Worm (Caenorhabditis elegans) whole organism, late embryonic: Measurements from ENCODE around the gene Y105C5B.8.
A peak's percentile ranks its signal among the peaks of the same experiment; 100 is the strongest.

Source experiments
- C08G9.2 ChIP-seq: sonication (generic microtip); optimal IDR thresholded peaks from 2 replicates; lab custom pipeline; 2016; ENCODE audit warnings: mild to moderate bottlenecking, missing genetic modification characterization, moderate library complexity, missing compliant biosample characterization
- F13H6.1 ChIP-seq: sonication (generic microtip); optimal IDR thresholded peaks from 2 replicates; lab custom pipeline; 2016; ENCODE audit warnings: missing genetic modification characterization, missing compliant biosample characterization
- K09A11.1 ChIP-seq: sonication (generic microtip); optimal IDR thresholded peaks from 2 replicates; lab custom pipeline; 2017; ENCODE audit warnings: antibody characterized with exemption, mild to moderate bottlenecking, missing genetic modification characterization, missing compliant biosample characterization; ENCODE audit not compliant: insufficient read depth
- T23F11.4 ChIP-seq: fragments of 200-800 bp; sonication (Bioruptor generic); optimal IDR thresholded peaks from 2 replicates; lab custom pipeline; 2018; ENCODE audit warnings: mild to moderate bottlenecking, missing genetic modification characterization, missing compliant biosample characterization
- ahr-1 ChIP-seq: sonication (generic microtip); optimal IDR thresholded peaks from 2 replicates; lab custom pipeline; 2016; ENCODE audit warnings: missing genetic modification characterization, missing compliant biosample characterization
- ama-1 ChIP-seq: fragments of 150-350 bp; optimal IDR thresholded peaks from 2 replicates; lab custom pipeline; 2014
- ceh-14 ChIP-seq: sonication (generic microtip); optimal IDR thresholded peaks from 2 replicates; lab custom pipeline; 2016; ENCODE audit warnings: missing genotype, missing genetic modification characterization, missing compliant biosample characterization
- ceh-22 ChIP-seq: sonication (generic microtip); optimal IDR thresholded peaks from 2 replicates; lab custom pipeline; 2017; ENCODE audit warnings: missing biosample characterization, missing genetic modification characterization
- ceh-30 ChIP-seq: fragments of 150-350 bp; optimal IDR thresholded peaks from 2 replicates; lab custom pipeline; 2014; ENCODE audit warnings: missing biosample characterization, missing genetic modification characterization
- ceh-34 ChIP-seq: sonication (generic microtip); optimal IDR thresholded peaks from 2 replicates; lab custom pipeline; 2016; ENCODE audit warnings: mild to moderate bottlenecking, missing genetic modification characterization, missing compliant biosample characterization
- ceh-45 ChIP-seq: fragments of 200-800 bp; sonication (Bioruptor generic); IDR thresholded peaks from 2 replicates; pipeline ENCODE4 v1.3.6; 2022; ENCODE audit warnings: missing genetic modification reagents, missing genetic modification characterization, missing compliant biosample characterization
- ceh-48 ChIP-seq: sonication (generic microtip); optimal IDR thresholded peaks from 2 replicates; lab custom pipeline; 2016; ENCODE audit warnings: missing genetic modification characterization, inconsistent platforms, missing compliant biosample characterization
- ceh-6 ChIP-seq: fragments of 200-800 bp; sonication (Bioruptor generic); optimal IDR thresholded peaks from 2 replicates; lab custom pipeline; 2018; ENCODE audit warnings: mild to moderate bottlenecking, missing genetic modification characterization, missing compliant biosample characterization
- ceh-9 ChIP-seq: sonication (generic microtip); optimal IDR thresholded peaks from 2 replicates; lab custom pipeline; 2016; ENCODE audit warnings: mild to moderate bottlenecking, missing genetic modification characterization, inconsistent platforms, missing compliant biosample characterization
- che-1 ChIP-seq: sonication (generic microtip); optimal IDR thresholded peaks from 2 replicates; lab custom pipeline; 2016; ENCODE audit warnings: mild to moderate bottlenecking, missing genetic modification characterization, missing compliant biosample characterization
- elt-2 ChIP-seq: sonication (generic microtip); optimal IDR thresholded peaks from 2 replicates; lab custom pipeline; 2016; ENCODE audit warnings: missing genetic modification reagents, missing genetic modification characterization, missing compliant biosample characterization
- elt-4 ChIP-seq: sonication (generic microtip); optimal IDR thresholded peaks from 2 replicates; lab custom pipeline; 2016; ENCODE audit warnings: missing genetic modification characterization, missing compliant biosample characterization
- ets-4 ChIP-seq: sonication (generic microtip); optimal IDR thresholded peaks from 2 replicates; lab custom pipeline; 2016; ENCODE audit warnings: missing genetic modification characterization, missing compliant biosample characterization
- fax-1 ChIP-seq: sonication (generic microtip); optimal IDR thresholded peaks from 2 replicates; lab custom pipeline; 2016; ENCODE audit warnings: missing genotype, missing genetic modification characterization, missing compliant biosample characterization
- fkh-6 ChIP-seq: sonication (generic microtip); optimal IDR thresholded peaks from 2 replicates; lab custom pipeline; 2016; ENCODE audit warnings: missing genetic modification characterization, missing compliant biosample characterization
- hlh-13 ChIP-seq: fragments of 200-800 bp; sonication (Bioruptor generic); optimal IDR thresholded peaks from 2 replicates; lab custom pipeline; 2018; ENCODE audit warnings: mild to moderate bottlenecking, missing genetic modification characterization, missing compliant biosample characterization
- hlh-30 ChIP-seq: sonication (generic microtip); optimal IDR thresholded peaks from 2 replicates; lab custom pipeline; 2017; ENCODE audit warnings: antibody characterized with exemption, missing genetic modification characterization, missing compliant biosample characterization; ENCODE audit not compliant: insufficient read depth
- hlh-8 ChIP-seq: sonication (generic microtip); optimal IDR thresholded peaks from 2 replicates; lab custom pipeline; 2016; ENCODE audit warnings: missing genotype, missing genetic modification characterization, missing compliant biosample characterization
- mec-3 ChIP-seq: sonication (generic microtip); optimal IDR thresholded peaks from 2 replicates; lab custom pipeline; 2016; ENCODE audit warnings: borderline replicate concordance, missing genetic modification characterization, missing compliant biosample characterization
- nhr-11 ChIP-seq: fragments of 150-350 bp; optimal IDR thresholded peaks from 2 replicates; lab custom pipeline; 2014; ENCODE audit warnings: missing biosample characterization, missing genetic modification characterization
- npax-4 ChIP-seq: sonication (generic microtip); optimal IDR thresholded peaks from 2 replicates; lab custom pipeline; 2016; ENCODE audit warnings: missing genetic modification characterization, missing compliant biosample characterization
- odd-2 ChIP-seq: sonication (generic microtip); optimal IDR thresholded peaks from 2 replicates; lab custom pipeline; 2017; ENCODE audit warnings: antibody characterized with exemption, mild to moderate bottlenecking, missing genetic modification characterization, missing compliant biosample characterization
- pat-9 ChIP-seq: fragments of 200-800 bp; sonication (Bioruptor generic); optimal IDR thresholded peaks from 2 replicates; lab custom pipeline; 2018; ENCODE audit warnings: mild to moderate bottlenecking, missing genetic modification characterization, moderate library complexity, missing compliant biosample characterization
- pax-1 ChIP-seq: fragments of 150-350 bp; optimal IDR thresholded peaks from 2 replicates; lab custom pipeline; 2014; ENCODE audit warnings: missing biosample characterization, missing genetic modification characterization
- pha-2 ChIP-seq: sonication (generic microtip); optimal IDR thresholded peaks from 2 replicates; lab custom pipeline; 2017; ENCODE audit warnings: mild to moderate bottlenecking, missing genetic modification characterization, missing compliant biosample characterization
- pha-4 ChIP-seq: fragments of 150-350 bp; optimal IDR thresholded peaks from 2 replicates; lab custom pipeline; 2018; ENCODE audit warnings: missing biosample characterization, missing genetic modification reagents, missing genetic modification characterization
- pqm-1 ChIP-seq: sonication (generic microtip); optimal IDR thresholded peaks from 2 replicates; lab custom pipeline; 2016; ENCODE audit warnings: missing genetic modification characterization, missing compliant biosample characterization
- ref-2 ChIP-seq: sonication (generic microtip); optimal IDR thresholded peaks from 2 replicates; lab custom pipeline; 2016; ENCODE audit warnings: missing genetic modification characterization, missing compliant biosample characterization
- syd-9 ChIP-seq: sonication (generic microtip); optimal IDR thresholded peaks from 2 replicates; lab custom pipeline; 2016; ENCODE audit warnings: mild to moderate bottlenecking, missing genetic modification characterization, moderate library complexity, missing compliant biosample characterization
- tbx-7 ChIP-seq: sonication (generic microtip); optimal IDR thresholded peaks from 2 replicates; lab custom pipeline; 2016; ENCODE audit warnings: missing genotype, missing genetic modification characterization, missing compliant biosample characterization
- ttx-3 ChIP-seq: sonication (generic microtip); optimal IDR thresholded peaks from 2 replicates; lab custom pipeline; 2016; ENCODE audit warnings: missing genetic modification reagents, missing genetic modification characterization, missing compliant biosample characterization
- unc-3 ChIP-seq, 2 experiments: fragments of 200-800 bp in 1 of 2; sonication (Bioruptor generic) in 1 of 2; sonication (generic microtip) in 1 of 2; conservative IDR thresholded peaks in 1 of 2; optimal IDR thresholded peaks in 1 of 2; 2 replicates each; pipeline versions ENCODE4 v1.3.6 to Lab custom; 2016 to 2022; ENCODE audit warnings: missing compliant biosample characterization in 2 of 2, missing genetic modification characterization in 2 of 2, missing genetic modification reagents in 1 of 2
- unc-42 ChIP-seq: sonication (generic microtip); optimal IDR thresholded peaks from 2 replicates; lab custom pipeline; 2016; ENCODE audit warnings: missing genotype, missing genetic modification characterization, missing compliant biosample characterization
- unc-86 ChIP-seq: sonication (generic microtip); optimal IDR thresholded peaks from 2 replicates; lab custom pipeline; 2016; ENCODE audit warnings: missing genetic modification characterization, missing compliant biosample characterization
- zip-5 ChIP-seq: sonication (generic microtip); optimal IDR thresholded peaks from 2 replicates; lab custom pipeline; 2016; ENCODE audit warnings: missing genetic modification characterization, missing compliant biosample characterization
- ztf-16 ChIP-seq: sonication (generic microtip); optimal IDR thresholded peaks from 2 replicates; lab custom pipeline; 2017; ENCODE audit warnings: missing genetic modification characterization, missing compliant biosample characterization

The Y105C5B.8 gene

ce11 chrIV:15937088-15937487 lies 10.4 kb upstream of the Y105C5B.8 start:
- no peak for TF ChIP-seq npax-4 (tag; lab: Kevin White, UChicago)
- no peak for TF ChIP-seq unc-3 (GFP tag; conservative IDR thresholded peaks at IDR 0.05; lab: Robert Waterston, UW)
- TF ChIP-seq unc-3 (tag; optimal IDR thresholded peaks at IDR 0.05; lab: Kevin White, UChicago) = no peak
- TF ChIP-seq zip-5 (tag; lab: Kevin White, UChicago) = no peak
- TF ChIP-seq tbx-7 = no peak
- TF ChIP-seq ceh-45 (GFP tag; lab: Robert Waterston, UW) = no peak
- TF ChIP-seq, all 69 proteins: peak for 0

- no peak for TF ChIP-seq T23F11.4
- TF ChIP-seq che-1 = no peak
- TF ChIP-seq fkh-6 (tag; lab: Kevin White, UChicago) = no peak
- no peak for TF ChIP-seq ttx-3 (tag; lab: Kevin White, UChicago)
- TF ChIP-seq ets-4 (tag; lab: Kevin White, UChicago) = no peak
- no peak for TF ChIP-seq C08G9.2 (tag; lab: Kevin White, UChicago)
- TF ChIP-seq elt-2 (tag; lab: Kevin White, UChicago) = no peak
- TF ChIP-seq ceh-34 (tag; lab: Kevin White, UChicago) = no peak
- no peak for TF ChIP-seq mec-3 (tag; lab: Kevin White, UChicago)
- no peak for TF ChIP-seq ceh-22
These were observed 7.2 kb upstream of the Y105C5B.8 start, which contains the start of gene srv-16 for ce11 chrIV:15933814-15934213. TSS of gene srv-16 (minus strand) at chrIV:15933914.

DNA sequence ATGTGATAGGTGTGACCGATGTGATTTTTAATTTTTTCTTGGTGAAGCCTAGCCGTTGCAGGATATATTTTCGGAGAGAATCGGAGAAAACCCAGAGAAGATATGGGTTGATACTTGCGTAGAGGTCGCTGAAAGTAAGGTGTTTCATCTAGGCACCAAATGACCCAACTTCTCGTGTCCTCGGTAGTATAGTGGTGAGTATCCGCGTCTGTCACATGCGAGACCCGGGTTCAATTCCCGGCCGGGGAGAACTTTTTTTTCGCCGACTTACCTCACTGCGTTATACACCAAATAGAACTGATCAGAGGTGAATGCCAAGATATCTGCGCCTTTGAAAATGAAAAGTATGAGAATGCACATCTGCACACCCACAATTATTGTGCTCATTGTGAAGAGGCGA lies 5.2 kb upstream of the Y105C5B.8 start:
- TF ChIP-seq ceh-34 (tag; lab: Kevin White, UChicago) (peak; percentile 23), ztf-16 (tag; lab: Kevin White, UChicago) (no peak), pax-1 (tag; lab: Kevin White, UChicago) (no peak), che-1 (peak; percentile 11), unc-86 (tag; lab: Kevin White, UChicago) (no peak), hlh-13 (GFP tag; lab: Kevin White, UChicago) (peak; percentile 32), ceh-6 (peak; percentile 16), elt-2 (tag; lab: Kevin White, UChicago) (peak; percentile 51), syd-9 (tag; lab: Kevin White, UChicago) (peak; percentile 11), pat-9 (tag; lab: Kevin White, UChicago) (peak; percentile 7), hlh-8 (tag; lab: Kevin White, UChicago) (no peak), K09A11.1 (peak; percentile 8), hlh-30 (tag; lab: Kevin White, UChicago) (peak; percentile 58), ets-4 (tag; lab: Kevin White, UChicago) (no peak)

DNA sequence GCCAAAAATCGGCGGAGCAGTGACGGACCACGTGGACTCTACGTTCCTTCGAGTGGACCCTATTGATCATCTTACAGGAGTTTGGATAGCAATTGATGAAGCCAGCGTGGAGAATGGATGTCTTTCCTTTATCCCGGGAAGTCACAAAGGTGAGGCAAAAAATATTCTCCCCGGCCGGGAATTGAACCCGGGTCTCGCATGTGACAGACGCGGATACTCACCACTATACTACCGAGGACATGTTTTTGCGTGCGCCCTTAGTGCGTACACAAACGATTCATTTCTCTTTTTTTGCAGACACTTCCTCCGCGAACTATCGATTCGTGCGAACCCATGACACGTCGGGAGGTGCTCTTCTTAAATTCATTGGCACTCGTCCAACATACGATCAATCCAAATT lies 4.5 kb upstream of the Y105C5B.8 start:
- no peak for TF ChIP-seq odd-2 (tag; lab: Kevin White, UChicago)
- no peak for TF ChIP-seq ceh-30
- peak; percentile 64 for TF ChIP-seq hlh-30 (tag; lab: Kevin White, UChicago)
- no peak for TF ChIP-seq ttx-3 (tag; lab: Kevin White, UChicago)
- TF ChIP-seq che-1 = peak; percentile 24
- TF ChIP-seq nhr-11 (tag; lab: Kevin White, UChicago) = no peak

DNA sequence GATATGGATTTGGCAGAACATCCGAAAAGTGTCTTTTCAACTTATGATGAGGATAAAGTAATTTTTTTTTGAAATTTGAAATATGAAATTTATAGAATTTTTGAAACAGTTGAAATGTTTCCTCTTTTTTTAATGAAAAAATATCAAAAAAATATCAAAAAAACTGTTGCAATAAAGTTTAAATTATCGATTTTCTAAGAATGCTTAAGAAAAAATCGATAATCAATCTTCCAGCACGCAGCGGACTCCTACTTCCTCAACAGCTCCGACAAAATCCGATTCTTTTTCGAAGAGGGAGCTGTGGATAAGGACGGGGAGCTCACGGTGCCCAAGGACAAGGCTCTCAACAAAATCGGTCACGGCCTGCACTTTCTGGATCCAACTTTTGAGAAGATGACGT lies 4.0 kb upstream of the Y105C5B.8 start:
- TF ChIP-seq ref-2 (tag; lab: Kevin White, UChicago) (no peak), F13H6.1 (tag; lab: Kevin White, UChicago) (no peak), pha-2 (tag; lab: Kevin White, UChicago) (no peak), ceh-9 (tag; lab: Kevin White, UChicago) (no peak), ama-1 (no peak), pha-4 (tag; lab: Kevin White, UChicago) (no peak), zip-5 (tag; lab: Kevin White, UChicago) (no peak), ceh-48 (tag; lab: Kevin White, UChicago) (no peak), hlh-8 (tag; lab: Kevin White, UChicago) (no peak), fax-1 (no peak), unc-42 (tag; lab: Kevin White, UChicago) (no peak), pqm-1 (no peak), fkh-6 (tag; lab: Kevin White, UChicago) (no peak), ceh-14 (tag; lab: Kevin White, UChicago) (no peak), pax-1 (tag; lab: Kevin White, UChicago) (no peak), elt-4 (tag; lab: Kevin White, UChicago) (no peak), ahr-1 (no peak), ceh-34 (tag; lab: Kevin White, UChicago) (no peak)
